Fruit fly (Drosophila melanogaster) whole organism, embryonic: ENCODE data around the gene CG13601.

Experiments used
- CG10959 ChIP-seq: fragments of 200-800 bp; sonication (Bioruptor generic); IDR thresholded peaks from 2 replicates; pipeline ENCODE4 v1.3.6; 2022; ENCODE audit warnings: missing biosample characterization, missing genetic modification characterization
- CG11695 ChIP-seq: fragments of 200-800 bp; sonication (Bioruptor generic); IDR thresholded peaks from 3 replicates; pipeline ENCODE4 v1.3.6; 2022; ENCODE audit warnings: missing biosample characterization, missing genetic modification characterization
- CG1233 ChIP-seq: fragments of 200-800 bp; sonication (Bioruptor generic); optimal IDR thresholded peaks from 4 replicates; lab custom pipeline; 2018; ENCODE audit warnings: missing biosample characterization, mild to moderate bottlenecking, missing genetic modification characterization
- CG13287 ChIP-seq: fragments of 200-800 bp; sonication (Bioruptor generic); IDR thresholded peaks from 2 replicates; pipeline ENCODE4 v1.3.6; 2022; ENCODE audit warnings: missing biosample characterization, missing genetic modification characterization; ENCODE audit not compliant: partially characterized antibody
- CG13296 ChIP-seq: fragments of 200-800 bp; sonication (Bioruptor generic); optimal IDR thresholded peaks from 3 replicates; lab custom pipeline; 2018; ENCODE audit warnings: missing biosample characterization, mild to moderate bottlenecking, missing genetic modification characterization
- CG13894 ChIP-seq: fragments of 200-800 bp; sonication (Bioruptor generic); optimal IDR thresholded peaks from 3 replicates; lab custom pipeline; 2018; ENCODE audit warnings: missing biosample characterization, mild to moderate bottlenecking, missing genetic modification characterization, moderate library complexity
- CG14441 ChIP-seq: fragments of 200-800 bp; sonication (Bioruptor generic); IDR thresholded peaks from 2 replicates; pipeline ENCODE4 v1.3.6; 2022; ENCODE audit warnings: missing biosample characterization, missing genetic modification characterization
- CG1832 ChIP-seq: fragments of 200-800 bp; sonication (Bioruptor generic); optimal IDR thresholded peaks from 2 replicates; lab custom pipeline; 2017; ENCODE audit warnings: missing biosample characterization, mild to moderate bottlenecking, missing genetic modification characterization, inconsistent platforms
- CG2120 ChIP-seq: fragments of 200-800 bp; sonication (Bioruptor generic); optimal IDR thresholded peaks from 3 replicates; lab custom pipeline; 2016; ENCODE audit warnings: missing biosample characterization, missing genetic modification characterization
- CG2129 ChIP-seq: fragments of 200-800 bp; sonication (Bioruptor generic); IDR thresholded peaks from 2 replicates; pipeline ENCODE4 v1.3.6; 2022; ENCODE audit warnings: missing biosample characterization, missing genetic modification characterization; ENCODE audit not compliant: partially characterized antibody
- CG4707 ChIP-seq: fragments of 200-800 bp; sonication (Bioruptor generic); optimal IDR thresholded peaks from 2 replicates; lab custom pipeline; 2018; ENCODE audit warnings: missing biosample characterization, mild to moderate bottlenecking, missing genetic modification characterization, moderate library complexity
- CG5180 ChIP-seq: fragments of 200-800 bp; sonication (Bioruptor generic); optimal IDR thresholded peaks from 3 replicates; lab custom pipeline; 2017; ENCODE audit warnings: missing biosample characterization, missing genetic modification characterization, mild to moderate bottlenecking, moderate library complexity, missing genetic modification reagents
- CG5953 ChIP-seq: fragments of 200-800 bp; sonication (Bioruptor generic); IDR thresholded peaks from 2 replicates; pipeline ENCODE4 v1.3.6; 2022; ENCODE audit warnings: missing biosample characterization, missing genetic modification characterization
- CG6175 ChIP-seq: fragments of 200-800 bp; sonication (Bioruptor generic); IDR thresholded peaks from 3 replicates; pipeline ENCODE4 v1.3.6; 2022; ENCODE audit warnings: missing biosample characterization, missing genetic modification characterization
- CG7987 ChIP-seq: fragments of 200-800 bp; sonication (Bioruptor generic); optimal IDR thresholded peaks from 2 replicates; lab custom pipeline; 2018; ENCODE audit warnings: missing biosample characterization, mild to moderate bottlenecking, missing genetic modification characterization, moderate library complexity
- CoRest ChIP-seq: fragments of 200-800 bp; sonication (Bioruptor generic); optimal IDR thresholded peaks from 3 replicates; lab custom pipeline; 2018; ENCODE audit warnings: missing biosample characterization, mild to moderate bottlenecking, missing genetic modification characterization, moderate library complexity
- Dad ChIP-seq: fragments of 200-800 bp; sonication (Bioruptor generic); optimal IDR thresholded peaks from 3 replicates; lab custom pipeline; 2016; ENCODE audit warnings: missing biosample characterization, missing genetic modification characterization
- E2f1 ChIP-seq: fragments of 200-800 bp; sonication (Bioruptor generic); IDR thresholded peaks from 2 replicates; pipeline ENCODE4 v1.3.6; 2022; ENCODE audit warnings: missing biosample characterization, missing genetic modification characterization
- E2f2 ChIP-seq: fragments of 200-800 bp; sonication (Bioruptor generic); IDR thresholded peaks from 2 replicates; pipeline ENCODE4 v1.3.6; 2022; ENCODE audit warnings: missing biosample characterization, missing genetic modification characterization
- Ets65A ChIP-seq: fragments of 200-800 bp; sonication (Bioruptor generic); peaks from one replicate; lab custom pipeline; 2016; ENCODE audit warnings: missing biosample characterization, missing genetic modification characterization
- Hr51 ChIP-seq, 2 experiments: fragments of 200-800 bp; sonication (Bioruptor generic); optimal IDR thresholded peaks; 2 replicates in 1 of 2; 3 replicates in 1 of 2; lab custom pipeline; 2016 to 2018; ENCODE audit warnings: missing biosample characterization in 2 of 2, missing genetic modification characterization in 2 of 2, mild to moderate bottlenecking in 1 of 2, moderate library complexity in 1 of 2
- Meics ChIP-seq: fragments of 200-800 bp; sonication (Bioruptor generic); optimal IDR thresholded peaks from 2 replicates; lab custom pipeline; 2017; ENCODE audit warnings: missing biosample characterization, mild to moderate bottlenecking, missing genetic modification characterization
- Optix ChIP-seq: fragments of 200-800 bp; sonication (Bioruptor generic); IDR thresholded peaks from 3 replicates; pipeline ENCODE4 v1.3.6; 2022; ENCODE audit warnings: missing biosample characterization, missing genetic modification characterization
- Rx ChIP-seq: fragments of 200-800 bp; sonication (Bioruptor generic); IDR thresholded peaks from 2 replicates; pipeline ENCODE4 v1.3.6; 2022; ENCODE audit warnings: missing biosample characterization, missing genetic modification characterization
- Sry-β ChIP-seq: fragments of 200-800 bp; sonication (Bioruptor generic); optimal IDR thresholded peaks from 2 replicates; lab custom pipeline; 2018; ENCODE audit warnings: missing biosample characterization, mild to moderate bottlenecking, missing genetic modification characterization, moderate library complexity
- Tbp ChIP-seq: fragments of >200 bp; optimal IDR thresholded peaks from 2 replicates; lab custom pipeline; 2018; ENCODE audit warnings: missing biosample characterization, missing genetic modification characterization
- bowl ChIP-seq: fragments of 200-800 bp; sonication (Bioruptor generic); IDR thresholded peaks from 2 replicates; pipeline ENCODE4 v1.3.6; 2022; ENCODE audit warnings: missing biosample characterization, missing genetic modification characterization
- disco-r ChIP-seq: fragments of 200-800 bp; sonication (Bioruptor generic); optimal IDR thresholded peaks from 2 replicates; lab custom pipeline; 2016; ENCODE audit warnings: missing biosample characterization, missing genetic modification characterization
- fd102C ChIP-seq: fragments of 200-800 bp; sonication (Bioruptor generic); optimal IDR thresholded peaks from 2 replicates; lab custom pipeline; 2018; ENCODE audit warnings: missing biosample characterization, mild to moderate bottlenecking, missing genetic modification characterization, moderate library complexity
- gce ChIP-seq: fragments of 200-800 bp; sonication (Bioruptor generic); IDR thresholded peaks from 3 replicates; pipeline ENCODE4 v1.3.6; 2022; ENCODE audit warnings: missing biosample characterization, missing genetic modification characterization
- gfzf ChIP-seq: fragments of 200-800 bp; sonication (Bioruptor generic); optimal IDR thresholded peaks from 2 replicates; lab custom pipeline; 2016; ENCODE audit warnings: missing biosample characterization, mild to moderate bottlenecking, missing genetic modification characterization, moderate library complexity
- h ChIP-seq: fragments of >200 bp; optimal IDR thresholded peaks from 2 replicates; lab custom pipeline; 2017
- jumu ChIP-seq: fragments of 200-800 bp; sonication (Bioruptor generic); optimal IDR thresholded peaks from 3 replicates; lab custom pipeline; 2016; ENCODE audit warnings: missing biosample characterization, missing genetic modification characterization
- lov ChIP-seq, 2 experiments: fragments of 200-800 bp in 1 of 2; fragments of >200 bp in 1 of 2; sonication (Bioruptor generic) in 1 of 2; IDR thresholded peaks in 1 of 2; optimal IDR thresholded peaks in 1 of 2; 2 replicates in 1 of 2; 3 replicates in 1 of 2; pipeline versions ENCODE4 v1.3.6 to Lab custom; 2017 to 2022; ENCODE audit warnings: missing biosample characterization in 1 of 2, missing genetic modification characterization in 1 of 2
- mld ChIP-seq: fragments of 200-800 bp; sonication (Bioruptor generic); IDR thresholded peaks from 3 replicates; pipeline ENCODE4 v1.3.6; 2022; ENCODE audit warnings: missing biosample characterization, missing genetic modification characterization; ENCODE audit not compliant: partially characterized antibody
- phol ChIP-seq: fragments of 200-800 bp; sonication (Bioruptor generic); optimal IDR thresholded peaks from 3 replicates; lab custom pipeline; 2018; ENCODE audit warnings: missing biosample characterization, mild to moderate bottlenecking, missing genetic modification characterization, moderate library complexity
- sens ChIP-seq: fragments of 200-800 bp; sonication (Bioruptor generic); peaks from one replicate; lab custom pipeline; 2016; ENCODE audit warnings: missing biosample characterization, missing genetic modification characterization
- sr ChIP-seq: fragments of 200-800 bp; sonication (Bioruptor generic); IDR thresholded peaks from 3 replicates; pipeline ENCODE4 v1.3.6; 2022; ENCODE audit warnings: missing biosample characterization, missing genetic modification characterization
- tio ChIP-seq: fragments of 200-800 bp; sonication (Bioruptor generic); optimal IDR thresholded peaks from 2 replicates; lab custom pipeline; 2017; ENCODE audit warnings: missing biosample characterization, missing genetic modification characterization, inconsistent platforms
- trh ChIP-seq: fragments of 200-800 bp; sonication (Bioruptor generic); optimal IDR thresholded peaks from 2 replicates; lab custom pipeline; 2016; ENCODE audit warnings: missing biosample characterization, missing genetic modification characterization
- tup ChIP-seq: fragments of 200-800 bp; sonication (Bioruptor generic); optimal IDR thresholded peaks from 2 replicates; lab custom pipeline; 2016; ENCODE audit warnings: missing biosample characterization, mild to moderate bottlenecking, missing genetic modification characterization, moderate library complexity
- unc-4 ChIP-seq: fragments of 200-800 bp; sonication (Bioruptor generic); IDR thresholded peaks from 2 replicates; pipeline ENCODE4 v1.3.6; 2022; ENCODE audit warnings: missing biosample characterization, missing genetic modification characterization; ENCODE audit not compliant: partially characterized antibody
- zf30C ChIP-seq: fragments of 200-800 bp; sonication (Bioruptor generic); optimal IDR thresholded peaks from 3 replicates; lab custom pipeline; 2018; ENCODE audit warnings: missing biosample characterization, mild to moderate bottlenecking, missing genetic modification characterization

Gene CG13601

DNA sequence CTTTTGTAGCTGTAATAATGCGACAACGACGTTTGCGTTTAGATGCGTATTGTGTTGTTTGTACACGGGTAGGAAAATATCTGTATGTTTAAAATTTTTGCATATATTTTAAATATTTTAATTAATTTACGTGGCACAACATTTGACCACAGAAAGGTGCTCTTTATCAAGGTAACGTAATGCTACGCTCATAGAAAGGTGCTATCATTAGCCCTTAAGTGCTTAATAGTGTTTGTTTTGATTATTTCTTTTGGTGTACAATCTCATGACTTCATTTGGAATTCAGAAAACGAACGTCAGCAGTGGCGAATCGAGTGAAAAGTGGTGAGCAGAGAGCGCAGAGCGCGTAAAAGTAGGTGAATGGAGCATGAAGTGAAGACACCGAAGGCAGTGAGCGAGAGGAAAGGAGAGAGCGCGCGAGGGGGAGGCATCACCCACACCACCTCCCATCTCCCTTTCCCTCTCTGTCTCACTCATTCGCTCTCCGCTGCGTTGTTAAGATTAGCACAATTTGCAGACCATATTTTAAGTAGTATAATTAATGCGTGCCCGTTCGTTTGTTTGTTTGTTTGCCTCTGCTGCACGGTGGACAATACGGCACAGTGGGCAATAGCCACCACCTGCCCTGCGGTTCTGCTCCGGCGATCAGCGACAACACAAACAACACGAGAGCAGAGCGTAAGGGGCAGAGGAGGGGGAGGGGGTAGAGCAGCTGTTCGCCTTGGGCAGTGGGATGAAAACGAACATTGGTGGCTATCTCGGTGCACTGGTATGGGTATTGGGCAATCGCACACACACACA lies 5.5 kb downstream of the CG13601 start (continued):
- TF ChIP-seq Rx (GFP tag; lab: Robert Waterston, UW) (peak; percentile 56; the same call in 1 of the 2 replicates), lov (optimal IDR thresholded peaks at IDR 0.05; lab: Kevin White, UChicago) (no peak), lov (GFP tag; IDR thresholded peaks at IDR 0.05; lab: Robert Waterston, UW) (peak; percentile 4; the same call in 1 of the 3 replicates), sens (GFP tag; lab: Kevin White, UChicago) (peak; percentile 80), fd102C (no peak), CG7987 (GFP tag; lab: Kevin White, UChicago) (peak; percentile 83), CG4707 (peak; percentile 97), mld (no peak), CG5180 (peak; percentile 18), CG13287 (GFP tag; lab: Robert Waterston, UW) (peak; percentile 5), CG6175 (GFP tag; lab: Robert Waterston, UW) (no peak; the same call in 2 of the 3 replicates), Meics (GFP tag; lab: Kevin White, UChicago) (peak; percentile 5), CG1832 (peak; percentile 41), trh (GFP tag; lab: Kevin White, UChicago) (no peak), CG10959 (GFP tag; lab: Robert Waterston, UW) (no peak), jumu (GFP tag; lab: Kevin White, UChicago) (no peak), bowl (GFP tag; lab: Robert Waterston, UW) (no peak; the same call in 1 of the 2 replicates), Optix (GFP tag; lab: Robert Waterston, UW) (peak; percentile 30; the same call in 1 of the 3 replicates), CoRest (tag; lab: Kevin White, UChicago) (peak; percentile 37), tup (GFP tag; lab: Kevin White, UChicago) (peak; percentile 12), CG2120 (GFP tag; lab: Kevin White, UChicago) (peak; percentile 5), gce (GFP tag; lab: Robert Waterston, UW) (no peak), Sry-β (GFP tag; lab: Kevin White, UChicago) (no peak), E2f2 (GFP tag; lab: Robert Waterston, UW) (peak; percentile 33), sr (GFP tag; lab: Robert Waterston, UW) (peak; percentile 79), CG11695 (GFP tag; lab: Robert Waterston, UW) (peak; percentile 54; the same call in 2 of the 3 replicates), CG5953 (GFP tag; lab: Robert Waterston, UW) (no peak), Tbp (no peak), disco-r (GFP tag; lab: Kevin White, UChicago) (no peak), CG1233 (GFP tag; lab: Kevin White, UChicago) (peak; percentile 39), gfzf (GFP tag; lab: Kevin White, UChicago) (no peak), tio (GFP tag; lab: Kevin White, UChicago) (no peak), Dad (GFP tag; lab: Kevin White, UChicago) (peak; percentile 30), Hr51 (GFP tag; optimal IDR thresholded peaks at IDR 0.05; lab: Kevin White, UChicago) (peak in 1 of 2 experiments; percentile 59), E2f1 (GFP tag; lab: Robert Waterston, UW) (peak; percentile 66), h (lab: Kevin White, UChicago) (no peak), zf30C (GFP tag; lab: Kevin White, UChicago) (peak; percentile 34), Ets65A (GFP tag; lab: Kevin White, UChicago) (peak; percentile 8), phol (tag; lab: Kevin White, UChicago) (peak; percentile 48), unc-4 (GFP tag; lab: Robert Waterston, UW) (no peak), CG13296 (GFP tag; lab: Kevin White, UChicago) (no peak), CG14441 (GFP tag; lab: Robert Waterston, UW) (peak; percentile 63; the same call in 1 of the 2 replicates), CG2129 (GFP tag; lab: Robert Waterston, UW) (no peak), CG13894 (tag; lab: Kevin White, UChicago) (no peak)
